Worm (Caenorhabditis elegans) whole organism, L4 larva: ENCODE measurements around the gene pas-6.

ENCODE experiments used
- F10B5.3 ChIP-seq: sonication (generic microtip); optimal IDR thresholded peaks from 2 replicates; lab custom pipeline; 2016; ENCODE audit warnings: mild to moderate bottlenecking, missing genetic modification characterization, missing compliant biosample characterization
- F26F4.8 ChIP-seq: fragments of 200-800 bp; sonication (Bioruptor generic); conservative IDR thresholded peaks from 2 replicates; pipeline ENCODE4 v1.3.6; 2022; ENCODE audit warnings: missing genetic modification characterization, missing compliant biosample characterization
- F44E2.7 ChIP-seq: fragments of 200-800 bp; sonication (Bioruptor generic); IDR thresholded peaks from 2 replicates; pipeline ENCODE4 v2.1.2; 2022; ENCODE audit warnings: missing genetic modification characterization, missing compliant biosample characterization
- F49E8.2 ChIP-seq: sonication (generic microtip); optimal IDR thresholded peaks from 2 replicates; lab custom pipeline; 2016; ENCODE audit warnings: missing compliant biosample characterization, mild to moderate bottlenecking, missing genetic modification characterization, borderline replicate concordance
- R02D3.7 ChIP-seq: fragments of 150-350 bp; sonication (generic microtip); optimal IDR thresholded peaks from 3 replicates; lab custom pipeline; 2014; ENCODE audit warnings: missing biosample characterization, missing genetic modification characterization
- T20F7.1 ChIP-seq: fragments of 200-800 bp; sonication (Bioruptor generic); optimal IDR thresholded peaks from 2 replicates; lab custom pipeline; 2018; ENCODE audit warnings: mild to moderate bottlenecking, missing genetic modification characterization, missing compliant biosample characterization
- Y48G9A.11 ChIP-seq: fragments of 200-800 bp; sonication (Bioruptor generic); IDR thresholded peaks from 2 replicates; pipeline ENCODE4 v1.3.6; 2022; ENCODE audit warnings: missing genetic modification reagents, missing genetic modification characterization, missing compliant biosample characterization
- Y75B8A.6 ChIP-seq: fragments of 200-800 bp; sonication (Bioruptor generic); IDR thresholded peaks from 2 replicates; pipeline ENCODE4 v1.3.6; 2022; ENCODE audit warnings: missing genetic modification reagents, missing genetic modification characterization, missing compliant biosample characterization
- ZK337.2 ChIP-seq: fragments of 200-800 bp; sonication (Bioruptor generic); IDR thresholded peaks from 2 replicates; pipeline ENCODE4 v1.3.6; 2022; ENCODE audit warnings: missing genetic modification reagents, missing genetic modification characterization, missing compliant biosample characterization
- ZK546.5 ChIP-seq, 2 experiments: sonication (generic microtip); optimal IDR thresholded peaks; 2 replicates each; lab custom pipeline; 2017; ENCODE audit warnings: missing biosample characterization in 2 of 2, missing genetic modification characterization in 2 of 2
- aha-1 ChIP-seq: fragments of 150-350 bp; peaks from one replicate; lab custom pipeline; 2014; ENCODE audit warnings: missing biosample characterization, missing genetic modification characterization
- ama-1 ChIP-seq: fragments of 150-350 bp; optimal IDR thresholded peaks from 2 replicates; lab custom pipeline; 2014; ENCODE audit warnings: inconsistent platforms, mixed read lengths
- arid-1 ChIP-seq: fragments of 200-800 bp; sonication (Bioruptor generic); conservative IDR thresholded peaks from 2 replicates; pipeline ENCODE4 v1.3.6; 2022; ENCODE audit warnings: missing genetic modification reagents, missing genetic modification characterization, missing compliant biosample characterization
- attf-4 ChIP-seq: sonication (generic microtip); optimal IDR thresholded peaks from 3 replicates; lab custom pipeline; 2017; ENCODE audit warnings: missing biosample characterization, missing genetic modification characterization
- ceh-32 ChIP-seq: sonication (generic microtip); optimal IDR thresholded peaks from 2 replicates; lab custom pipeline; 2016; ENCODE audit warnings: mild to moderate bottlenecking, missing genetic modification characterization, missing compliant biosample characterization; ENCODE audit not compliant: poor library complexity
- ceh-44 ChIP-seq: fragments of 200-800 bp; sonication (Bioruptor generic); IDR thresholded peaks from 2 replicates; pipeline ENCODE4 v1.3.6; 2022; ENCODE audit warnings: missing genetic modification reagents, missing genetic modification characterization, missing compliant biosample characterization
- ceh-82 ChIP-seq: sonication (generic microtip); optimal IDR thresholded peaks from 2 replicates; lab custom pipeline; 2017; ENCODE audit warnings: missing biosample characterization, missing genetic modification characterization
- cey-2 ChIP-seq: sonication (generic microtip); optimal IDR thresholded peaks from 3 replicates; lab custom pipeline; 2017; ENCODE audit warnings: missing genetic modification characterization, mild to moderate bottlenecking, missing compliant biosample characterization, antibody characterized with exemption, borderline replicate concordance; ENCODE audit not compliant: insufficient read depth
- ctbp-1 ChIP-seq: fragments of 200-800 bp; sonication (Bioruptor generic); IDR thresholded peaks from 2 replicates; pipeline ENCODE4 v1.3.6; 2022; ENCODE audit warnings: missing genetic modification reagents, missing genetic modification characterization, missing compliant biosample characterization
- daf-12 ChIP-seq: fragments of 150-350 bp; optimal IDR thresholded peaks from 2 replicates; lab custom pipeline; 2014; ENCODE audit warnings: missing biosample characterization, missing genetic modification reagents, missing genetic modification characterization
- daf-19 ChIP-seq: fragments of 200-800 bp; sonication (Bioruptor generic); conservative IDR thresholded peaks from 2 replicates; pipeline ENCODE4 v1.3.6; 2022; ENCODE audit warnings: missing genetic modification characterization, missing compliant biosample characterization
- daf-8 ChIP-seq: fragments of 200-800 bp; sonication (Bioruptor generic); IDR thresholded peaks from 2 replicates; pipeline ENCODE4 v1.3.6; 2022; ENCODE audit warnings: missing genetic modification characterization, missing compliant biosample characterization
- dmd-6 ChIP-seq: fragments of 200-800 bp; sonication (Bioruptor generic); IDR thresholded peaks from 2 replicates; pipeline ENCODE4 v1.3.6; 2022; ENCODE audit warnings: missing genetic modification reagents, missing genetic modification characterization, missing compliant biosample characterization
- duxl-1 ChIP-seq: sonication (generic microtip); optimal IDR thresholded peaks from 2 replicates; lab custom pipeline; 2016; ENCODE audit warnings: mild to moderate bottlenecking, missing genetic modification characterization, moderate library complexity, missing compliant biosample characterization; ENCODE audit not compliant: poor library complexity
- dve-1 ChIP-seq: sonication (generic microtip); optimal IDR thresholded peaks from 2 replicates; lab custom pipeline; 2017; ENCODE audit warnings: antibody characterized with exemption, mild to moderate bottlenecking, missing genetic modification characterization, missing compliant biosample characterization; ENCODE audit not compliant: insufficient read depth
- egl-43 ChIP-seq: fragments of 200-800 bp; sonication (Bioruptor generic); IDR thresholded peaks from 2 replicates; pipeline ENCODE4 v1.3.6; 2022; ENCODE audit warnings: missing genetic modification reagents, missing genetic modification characterization, missing compliant biosample characterization
- hif-1 ChIP-seq, 2 experiments: sonication (generic microtip); optimal IDR thresholded peaks; 2 replicates each; lab custom pipeline; 2016 to 2017; ENCODE audit warnings: missing compliant biosample characterization in 2 of 2, missing genetic modification characterization in 2 of 2, missing genetic modification reagents in 2 of 2, missing genotype in 2 of 2, mild to moderate bottlenecking in 1 of 2
- hlh-11 ChIP-seq: fragments of 200-800 bp; sonication (Bioruptor generic); optimal IDR thresholded peaks from 2 replicates; lab custom pipeline; 2018; ENCODE audit warnings: mild to moderate bottlenecking, missing genetic modification characterization, missing compliant biosample characterization
- hmg-1.1 ChIP-seq: fragments of 200-800 bp; sonication (Bioruptor generic); IDR thresholded peaks from 2 replicates; pipeline ENCODE4 v1.3.6; 2022; ENCODE audit warnings: missing genetic modification reagents, missing genetic modification characterization, missing compliant biosample characterization
- lin-13 ChIP-seq: fragments of 150-350 bp; optimal IDR thresholded peaks from 2 replicates; lab custom pipeline; 2014; ENCODE audit warnings: missing biosample characterization, missing genetic modification reagents, missing genetic modification characterization
- lin-38 ChIP-seq: fragments of 200-800 bp; sonication (Bioruptor generic); IDR thresholded peaks from 2 replicates; pipeline ENCODE4 v1.3.6; 2022; ENCODE audit warnings: missing genetic modification reagents, missing genetic modification characterization, missing compliant biosample characterization
- lin-39 ChIP-seq: fragments of 150-350 bp; optimal IDR thresholded peaks from 2 replicates; lab custom pipeline; 2014; ENCODE audit warnings: missing biosample characterization, missing genetic modification reagents, missing genetic modification characterization
- madf-9 ChIP-seq: fragments of 200-800 bp; sonication (Bioruptor generic); conservative IDR thresholded peaks from 2 replicates; pipeline ENCODE4 v1.3.6; 2022; ENCODE audit warnings: missing genetic modification reagents, missing genetic modification characterization, missing compliant biosample characterization
- mes-2 ChIP-seq: sonication (generic microtip); optimal IDR thresholded peaks from 2 replicates; lab custom pipeline; 2016; ENCODE audit warnings: missing genotype, mild to moderate bottlenecking, missing genetic modification characterization, missing compliant biosample characterization; ENCODE audit not compliant: poor library complexity, severe bottlenecking
- mxl-2 ChIP-seq: fragments of 200-800 bp; sonication (Bioruptor generic); conservative IDR thresholded peaks from 2 replicates; pipeline ENCODE4 v1.3.6; 2022; ENCODE audit warnings: missing genetic modification reagents, missing genetic modification characterization, missing compliant biosample characterization
- mxl-3 ChIP-seq: fragments of 200-800 bp; sonication (Bioruptor generic); optimal IDR thresholded peaks from 2 replicates; lab custom pipeline; 2018; ENCODE audit warnings: mild to moderate bottlenecking, missing genetic modification characterization, missing compliant biosample characterization
- nhr-102 ChIP-seq: sonication (generic microtip); optimal IDR thresholded peaks from 2 replicates; lab custom pipeline; 2016; ENCODE audit warnings: mild to moderate bottlenecking, missing genetic modification characterization, moderate library complexity, missing compliant biosample characterization
- nhr-28 ChIP-seq: fragments of 150-350 bp; optimal IDR thresholded peaks from 2 replicates; lab custom pipeline; 2014; ENCODE audit warnings: missing biosample characterization, missing genetic modification characterization
- nhr-48 ChIP-seq: sonication (generic microtip); optimal IDR thresholded peaks from 2 replicates; lab custom pipeline; 2016; ENCODE audit warnings: mild to moderate bottlenecking, missing genetic modification characterization, missing compliant biosample characterization
- nhr-76 ChIP-seq: fragments of 150-350 bp; optimal IDR thresholded peaks from 2 replicates; lab custom pipeline; 2014; ENCODE audit warnings: missing biosample characterization, missing genetic modification characterization
- pha-4 ChIP-seq, 2 experiments: fragments of 150-350 bp in 1 of 2; fragments of 200-800 bp in 1 of 2; sonication (Bioruptor generic) in 1 of 2; IDR thresholded peaks in 1 of 2; optimal IDR thresholded peaks in 1 of 2; 2 replicates each; pipeline versions ENCODE4 v1.3.6 to Lab custom; 2014 to 2022; ENCODE audit warnings: missing genetic modification characterization in 2 of 2, missing genetic modification reagents in 2 of 2, missing biosample characterization in 1 of 2, missing compliant biosample characterization in 1 of 2
- php-3 ChIP-seq: fragments of 200-800 bp; sonication (Bioruptor generic); IDR thresholded peaks from 2 replicates; pipeline ENCODE4 v1.3.6; 2022; ENCODE audit warnings: missing genetic modification reagents, missing genetic modification characterization, missing compliant biosample characterization
- sdz-12 ChIP-seq: fragments of 200-800 bp; sonication (Bioruptor generic); optimal IDR thresholded peaks from 2 replicates; lab custom pipeline; 2018; ENCODE audit warnings: mild to moderate bottlenecking, missing genetic modification characterization, missing compliant biosample characterization
- set-16 ChIP-seq: fragments of 200-800 bp; sonication (Bioruptor generic); IDR thresholded peaks from 2 replicates; pipeline ENCODE4 v1.3.6; 2022; ENCODE audit warnings: missing genetic modification reagents, missing genetic modification characterization, missing compliant biosample characterization
- snpc-1.2 ChIP-seq: fragments of 200-800 bp; sonication (Bioruptor generic); IDR thresholded peaks from 2 replicates; pipeline ENCODE4 v1.3.6; 2022; ENCODE audit warnings: missing genetic modification reagents, missing genetic modification characterization, missing compliant biosample characterization
- unc-130 ChIP-seq: sonication (generic microtip); optimal IDR thresholded peaks from 2 replicates; lab custom pipeline; 2016; ENCODE audit warnings: missing genetic modification reagents, missing genetic modification characterization, missing compliant biosample characterization
- unc-62 ChIP-seq, 3 experiments: fragments of 150-350 bp in 1 of 3; sonication (generic microtip); optimal IDR thresholded peaks in 2 of 3; peaks in 1 of 3; 1 replicate in 1 of 3; 2 replicates in 2 of 3; lab custom pipeline; 2014 to 2017; ENCODE audit warnings: missing biosample characterization in 3 of 3, missing genetic modification characterization in 3 of 3, missing genetic modification reagents in 3 of 3, missing genotype in 1 of 3
- vab-7 ChIP-seq: fragments of 200-800 bp; sonication (Bioruptor generic); IDR thresholded peaks from 2 replicates; pipeline ENCODE4 v1.3.6; 2022; ENCODE audit warnings: missing genetic modification reagents, missing genetic modification characterization, missing compliant biosample characterization
- zfp-2 ChIP-seq: sonication (generic microtip); optimal IDR thresholded peaks from 2 replicates; lab custom pipeline; 2016; ENCODE audit warnings: mild to moderate bottlenecking, missing genetic modification characterization, missing compliant biosample characterization
- ztf-7 ChIP-seq: fragments of 150-350 bp; optimal IDR thresholded peaks from 2 replicates; lab custom pipeline; 2014; ENCODE audit warnings: missing biosample characterization, missing genetic modification characterization

The pas-6 gene

ce11 chrV:5592323-5592722 is 8.2 kb upstream of the pas-6 start, which contains the start of gene vps-37 (continued):
- TF ChIP-seq ztf-7 (tag; lab: Kevin White, UChicago) (peak; percentile 68), attf-4 (tag; lab: Kevin White, UChicago) (no peak), ZK337.2 (no peak), mxl-2 (GFP tag; lab: Robert Waterston, UW) (no peak), ama-1 (lab: Kevin White, UChicago) (no peak), ctbp-1 (GFP tag; lab: Robert Waterston, UW) (no peak), F44E2.7 (GFP tag; lab: Robert Waterston, UW) (no peak), hlh-11 (tag; lab: Kevin White, UChicago) (peak; percentile 35), aha-1 (peak; percentile 63), daf-12 (tag; lab: Kevin White, UChicago) (no peak), T20F7.1 (no peak), duxl-1 (tag; lab: Kevin White, UChicago) (no peak), R02D3.7 (tag; lab: Kevin White, UChicago) (no peak), egl-43 (GFP tag; lab: Robert Waterston, UW) (no peak), dve-1 (tag; lab: Kevin White, UChicago) (peak; percentile 86), php-3 (GFP tag; lab: Robert Waterston, UW) (no peak), lin-38 (GFP tag; lab: Robert Waterston, UW) (peak; percentile 78), nhr-28 (peak; percentile 46), snpc-1.2 (GFP tag; lab: Robert Waterston, UW) (no peak), cey-2 (no peak), vab-7 (GFP tag; lab: Robert Waterston, UW) (no peak), unc-62 (GFP tag; optimal IDR thresholded peaks at IDR 0.05 in 1 of 2; lab: Kevin White, UChicago) (peak in 1 of 2 experiments; percentile 42), unc-62 (tag; optimal IDR thresholded peaks at IDR 0.05; lab: Kevin White, UChicago) (no peak), mxl-3 (no peak), dmd-6 (peak; percentile 20; the same call in 1 of the 2 replicates), set-16 (GFP tag; lab: Robert Waterston, UW) (no peak), sdz-12 (GFP tag; lab: Kevin White, UChicago) (no peak), daf-8 (no peak), pha-4 (GFP tag; IDR thresholded peaks at IDR 0.05; lab: Robert Waterston, UW) (no peak), pha-4 (tag; optimal IDR thresholded peaks at IDR 0.05; lab: Kevin White, UChicago) (no peak), mes-2 (tag; lab: Kevin White, UChicago) (peak; percentile 90), F10B5.3 (tag; lab: Kevin White, UChicago) (no peak), Y48G9A.11 (GFP tag; lab: Robert Waterston, UW) (no peak), F49E8.2 (tag; lab: Kevin White, UChicago) (no peak), ceh-44 (no peak), madf-9 (GFP tag; lab: Robert Waterston, UW) (no peak), ceh-82 (tag; lab: Kevin White, UChicago) (no peak), Y75B8A.6 (GFP tag; lab: Robert Waterston, UW) (no peak), arid-1 (GFP tag; lab: Robert Waterston, UW) (no peak), daf-19 (GFP tag; lab: Robert Waterston, UW) (no peak), lin-39 (tag; lab: Kevin White, UChicago) (no peak), zfp-2 (tag; lab: Kevin White, UChicago) (no peak), hif-1 (tag; optimal IDR thresholded peaks at IDR 0.05; lab: Kevin White, UChicago) (no peak), nhr-102 (tag; lab: Kevin White, UChicago) (no peak), nhr-76 (tag; lab: Kevin White, UChicago) (no peak), nhr-48 (tag; lab: Kevin White, UChicago) (peak; percentile 17), lin-13 (GFP tag; lab: Kevin White, UChicago) (peak; percentile 33), hmg-1.1 (GFP tag; lab: Robert Waterston, UW) (peak; percentile 74), ceh-32 (no peak), unc-130 (GFP tag; lab: Kevin White, UChicago) (no peak), F26F4.8 (GFP tag; lab: Robert Waterston, UW) (no peak), ZK546.5 (tag; optimal IDR thresholded peaks at IDR 0.05; lab: Kevin White, UChicago) (no peak)
